Fruit fly (Drosophila melanogaster) Kc167 (cell line): ENCODE measurements around the gene Cpr67Fa2.

Experiments used
- Myc ChIP-seq: fragments of >200 bp; optimal IDR thresholded peaks from 2 replicates; lab custom pipeline; 2017; ENCODE audit warnings: missing external identifiers
- Sin3A ChIP-seq: fragments of >200 bp; optimal IDR thresholded peaks from 2 replicates; lab custom pipeline; 2018; ENCODE audit warnings: missing external identifiers
- h ChIP-seq: fragments of >200 bp; optimal IDR thresholded peaks from 3 replicates; lab custom pipeline; 2018; ENCODE audit warnings: missing external identifiers
- insv ChIP-seq: fragments of >200 bp; optimal IDR thresholded peaks from 3 replicates; lab custom pipeline; 2018; ENCODE audit warnings: missing external identifiers
- psq ChIP-seq: fragments of >200 bp; optimal IDR thresholded peaks from 2 replicates; lab custom pipeline; 2017; ENCODE audit warnings: missing external identifiers
- ttk ChIP-seq: sonication (Bioruptor generic); optimal IDR thresholded peaks from 2 replicates; lab custom pipeline; 2017; ENCODE audit warnings: missing external identifiers

The Cpr67Fa2 gene

dm6 chr3L:10858569-10858968, 32.9 kb upstream of the Cpr67Fa2 start:
- TF ChIP-seq h (lab: Kevin White, UChicago), result no peak
- no peak for TF ChIP-seq ttk
- TF ChIP-seq psq (lab: Kevin White, UChicago), result no peak
- no peak for TF ChIP-seq insv (lab: Kevin White, UChicago)
- no peak for TF ChIP-seq Sin3A (lab: Kevin White, UChicago)
- TF ChIP-seq Myc, result no peak

DNA sequence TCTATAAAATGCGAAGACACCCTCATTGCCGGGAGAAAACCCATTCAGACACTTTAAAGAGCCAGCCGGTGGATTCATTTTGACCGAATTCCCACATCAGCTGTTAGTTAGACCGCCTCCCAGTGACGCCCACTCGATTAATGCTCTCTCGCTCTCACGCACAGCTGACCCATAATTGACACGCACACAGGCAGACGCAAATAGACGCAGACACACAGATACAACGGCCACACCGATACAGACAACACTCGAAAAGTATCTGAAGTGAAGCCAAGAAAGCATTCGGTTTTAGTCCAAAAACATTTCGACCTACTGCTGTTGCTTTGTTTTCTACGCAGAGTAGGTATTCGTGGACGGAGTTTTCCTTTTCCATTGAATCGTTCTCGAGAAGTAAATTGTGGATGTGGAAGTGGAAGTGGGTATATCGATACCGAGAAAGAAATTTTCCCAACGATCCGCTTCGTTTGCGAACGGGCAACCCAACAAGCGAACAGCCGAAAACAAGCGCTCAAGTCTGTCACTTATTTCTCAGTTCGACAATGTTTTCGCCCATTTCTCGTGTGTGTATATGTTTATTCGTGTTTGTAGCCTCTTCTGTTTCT, 31.4 kb upstream of the Cpr67Fa2 start:
- TF ChIP-seq ttk (no peak), Sin3A (lab: Kevin White, UChicago) (no peak), insv (lab: Kevin White, UChicago) (no peak), h (lab: Kevin White, UChicago) (no peak), Myc (no peak), psq (lab: Kevin White, UChicago) (no peak)

DNA sequence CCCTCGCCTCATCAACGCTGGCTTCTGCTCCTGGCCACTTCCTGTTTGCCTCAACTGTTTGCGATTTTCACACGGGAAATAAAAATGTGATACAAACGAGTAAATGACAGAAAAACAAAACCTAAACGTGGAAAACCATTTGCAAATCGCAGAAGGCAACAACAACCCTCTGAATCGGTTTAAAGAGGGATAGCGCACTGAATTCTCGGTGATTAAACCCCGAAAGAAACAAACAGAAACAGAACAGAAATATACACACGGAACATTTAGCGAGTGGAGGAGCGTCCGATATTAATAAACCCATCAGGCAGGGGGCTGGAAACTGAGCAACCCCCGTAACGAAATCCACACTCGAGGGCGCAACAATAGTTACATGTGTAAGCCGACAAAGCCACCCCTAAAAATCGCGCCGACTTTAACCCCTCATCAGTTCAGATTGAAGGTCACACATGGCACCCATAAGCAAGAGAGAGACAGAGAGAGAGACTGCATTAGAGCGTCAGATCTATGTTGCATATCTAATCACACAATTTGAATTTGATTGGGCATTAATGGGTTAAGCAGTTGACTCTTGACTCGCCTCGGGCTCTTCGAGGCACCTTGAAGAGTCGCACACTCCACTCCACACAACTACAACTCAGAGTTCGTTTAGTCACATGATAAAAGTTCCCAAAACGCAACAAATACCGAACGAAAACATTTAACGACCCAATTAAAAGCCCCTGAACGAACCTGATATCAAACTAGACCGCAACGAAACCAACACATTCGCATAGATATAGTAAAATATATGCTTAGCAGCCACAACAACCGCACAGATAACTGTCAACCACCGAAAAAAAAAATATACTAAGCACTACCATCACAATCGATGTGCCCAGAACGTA, 29.6 kb upstream of the Cpr67Fa2 start:
- TF ChIP-seq psq (lab: Kevin White, UChicago) (no peak), h (lab: Kevin White, UChicago) (no peak), Myc (no peak), ttk (no peak), Sin3A (lab: Kevin White, UChicago) (no peak), insv (lab: Kevin White, UChicago) (no peak)

DNA sequence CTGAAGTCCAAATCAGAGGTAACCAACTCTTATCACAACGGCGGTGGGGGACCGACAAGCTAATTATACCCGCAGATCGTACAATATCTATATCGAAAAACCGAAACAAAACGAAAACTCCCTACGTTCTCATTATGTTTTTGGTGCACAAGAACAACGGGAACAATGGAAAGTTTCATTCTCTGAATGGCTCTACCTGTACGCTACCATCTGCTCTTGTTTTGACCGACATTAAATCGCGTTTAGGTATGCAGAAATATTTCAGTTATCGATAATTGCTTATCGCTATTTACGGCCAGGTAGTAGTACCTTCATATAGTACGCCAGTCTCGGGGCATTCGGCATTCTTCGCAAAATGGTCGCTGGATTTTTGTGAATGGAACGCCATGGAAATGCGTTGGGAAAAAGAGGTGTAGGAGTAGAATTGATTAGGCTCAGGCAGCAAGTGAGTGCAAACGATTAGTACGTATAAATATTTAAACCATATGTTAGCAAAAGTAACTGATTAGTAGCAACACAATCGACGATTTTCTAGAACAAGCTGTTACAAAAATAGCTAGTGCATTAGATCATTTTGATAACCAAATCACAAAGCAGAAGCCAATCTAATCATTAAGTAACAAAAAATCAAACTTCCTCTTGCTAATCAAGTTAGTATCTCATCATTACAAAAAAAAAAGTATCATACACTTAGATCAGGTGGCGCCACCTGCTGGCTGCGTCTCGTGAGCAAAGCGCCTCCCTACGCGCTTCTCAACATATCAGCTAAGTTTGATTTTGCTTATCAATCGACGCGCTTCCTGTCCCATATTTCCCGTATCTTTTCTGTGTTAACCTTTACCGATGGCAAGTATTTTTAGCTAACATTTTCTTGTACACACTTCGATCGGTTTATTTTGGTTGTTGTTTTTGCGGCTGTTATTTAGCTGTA, 28.7 kb upstream of the Cpr67Fa2 start:
- TF ChIP-seq Myc (no peak), ttk (no peak), insv (lab: Kevin White, UChicago) (no peak), psq (lab: Kevin White, UChicago) (no peak), Sin3A (lab: Kevin White, UChicago) (no peak), h (lab: Kevin White, UChicago) (no peak)

DNA sequence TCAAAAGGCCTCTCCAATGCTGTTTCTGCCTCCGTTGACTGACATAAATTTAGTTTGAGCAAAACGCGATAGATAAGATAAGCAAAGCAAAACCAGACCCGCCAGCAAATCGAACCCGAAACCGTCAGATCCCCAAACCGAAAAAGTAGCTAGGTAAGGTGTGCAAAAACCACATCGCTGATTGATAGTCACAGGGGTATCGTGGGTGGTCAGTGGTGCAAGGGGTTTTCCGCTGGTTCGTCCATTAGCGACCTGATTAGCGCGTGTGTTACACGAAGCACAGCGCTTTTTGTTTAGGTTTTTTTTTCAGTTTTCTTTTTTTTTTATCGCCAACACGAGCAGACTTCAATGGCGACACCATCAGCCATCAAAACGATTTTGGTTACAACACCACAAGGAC, 27.6 kb upstream of the Cpr67Fa2 start:
- TF ChIP-seq Sin3A (lab: Kevin White, UChicago), result no peak
- TF ChIP-seq psq (lab: Kevin White, UChicago), result no peak
- TF ChIP-seq h (lab: Kevin White, UChicago), result no peak
- TF ChIP-seq Myc, result no peak

DNA sequence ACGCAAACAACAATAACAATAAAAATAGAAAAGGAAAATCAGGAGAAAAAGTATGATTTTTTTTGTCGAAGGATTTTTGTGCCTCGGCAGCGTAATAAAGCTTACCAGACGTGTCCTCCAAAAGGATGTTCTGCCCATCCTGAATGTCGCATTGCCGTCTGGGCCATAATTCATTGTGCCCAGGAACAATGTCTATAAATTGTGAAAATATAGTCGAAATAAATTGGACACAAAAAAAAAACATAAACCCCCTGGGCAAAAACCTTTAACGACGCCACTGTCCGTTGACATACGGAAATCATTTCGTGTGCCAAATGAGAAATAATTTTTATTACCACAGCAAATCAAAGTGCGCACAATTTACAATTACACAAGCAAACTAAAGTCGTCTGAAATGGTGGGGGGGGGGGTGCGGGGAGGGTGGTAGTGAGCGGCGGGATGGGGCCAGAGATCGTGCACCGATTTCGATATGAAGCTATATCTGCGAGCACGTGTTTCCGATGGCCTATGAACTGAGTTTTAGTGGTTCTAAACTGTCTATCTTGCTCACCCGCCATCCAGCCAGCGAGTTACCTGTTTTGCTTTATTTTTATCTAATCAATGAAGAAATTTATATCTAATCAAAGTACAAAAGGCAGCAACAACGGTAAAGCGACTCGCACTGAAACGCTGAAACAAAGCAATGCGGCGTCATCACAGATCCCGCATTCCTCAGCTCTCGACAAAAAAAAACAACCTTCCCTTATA, 24.7 kb upstream of the Cpr67Fa2 start:
- TF ChIP-seq ttk, result no peak

DNA sequence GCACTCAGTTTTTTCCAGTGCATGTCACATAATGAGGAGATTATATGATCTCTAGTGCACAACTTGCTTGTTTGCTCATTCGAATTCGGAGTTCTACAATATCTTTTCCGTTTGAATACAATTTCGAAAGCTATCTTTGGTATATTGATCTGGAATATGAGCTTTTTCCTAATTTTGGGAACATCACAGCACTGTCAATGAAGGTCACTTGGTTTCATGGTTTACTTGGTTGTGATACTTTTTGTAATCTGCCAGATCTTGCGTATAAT, 24.2 kb upstream of the Cpr67Fa2 start:
- no peak for TF ChIP-seq ttk
- TF ChIP-seq Myc, result no peak
- no peak for TF ChIP-seq insv (lab: Kevin White, UChicago)
- TF ChIP-seq Sin3A (lab: Kevin White, UChicago), result no peak
- TF ChIP-seq psq (lab: Kevin White, UChicago), result no peak
- TF ChIP-seq h (lab: Kevin White, UChicago), result no peak

DNA sequence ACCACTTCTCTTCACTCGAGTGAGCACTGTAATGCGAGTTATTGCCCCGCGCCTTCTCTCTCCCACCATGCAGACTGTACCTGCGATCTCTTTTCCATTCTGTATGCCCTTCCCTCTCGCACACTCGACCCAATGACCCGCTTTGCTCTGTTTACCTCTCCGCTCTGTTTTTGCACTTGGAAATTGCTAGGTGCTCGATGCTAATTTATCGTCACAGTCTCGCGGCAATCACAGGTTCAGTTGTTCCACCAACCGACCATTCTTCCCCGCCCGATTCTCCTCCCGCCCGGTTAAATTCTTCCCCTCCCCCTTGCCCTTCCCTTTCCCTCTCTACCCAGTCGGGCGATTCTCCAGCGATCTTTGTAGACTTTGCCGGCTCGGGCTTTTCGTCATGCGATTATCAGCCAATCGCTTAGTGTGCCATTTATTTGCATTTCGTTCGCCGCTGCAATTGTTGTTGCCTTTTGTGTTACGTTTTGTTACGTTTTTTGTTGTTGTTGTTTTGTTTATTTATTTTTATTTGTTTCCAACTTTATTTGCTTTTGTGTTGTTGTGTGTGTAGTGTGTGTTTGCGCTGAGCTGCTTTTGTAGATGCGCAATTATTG, 23.6 kb upstream of the Cpr67Fa2 start:
- no peak for TF ChIP-seq ttk

- TF ChIP-seq h (lab: Kevin White, UChicago) (no peak), Myc (no peak), ttk (no peak), insv (lab: Kevin White, UChicago) (no peak), psq (lab: Kevin White, UChicago) (no peak), Sin3A (lab: Kevin White, UChicago) (no peak)
These were observed 22.4 kb upstream of the Cpr67Fa2 start for dm6 chr3L:10869144-10869543.

DNA sequence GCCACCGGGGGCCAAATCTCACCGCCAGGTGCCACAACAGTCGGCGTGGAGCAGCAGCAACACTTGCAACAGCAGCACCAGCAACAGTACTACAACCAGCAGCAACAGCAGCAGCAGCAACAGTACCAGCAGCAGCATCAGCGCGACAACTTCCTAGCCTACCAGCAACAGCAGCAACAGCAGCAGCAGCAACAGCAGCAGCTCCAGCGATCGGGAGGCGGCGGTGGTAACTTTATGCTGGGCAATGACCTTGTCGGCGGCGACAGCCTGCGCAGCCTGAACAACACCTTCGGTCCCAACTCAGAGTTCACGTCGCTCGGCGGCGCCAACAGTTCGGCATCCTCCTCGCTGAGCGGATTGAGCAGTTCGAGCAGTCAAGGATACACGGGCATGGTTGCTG, 21.4 kb upstream of the Cpr67Fa2 start:
- TF ChIP-seq ttk (no peak), h (lab: Kevin White, UChicago) (no peak), insv (lab: Kevin White, UChicago) (no peak), Myc (no peak), Sin3A (lab: Kevin White, UChicago) (no peak), psq (lab: Kevin White, UChicago) (no peak)

DNA sequence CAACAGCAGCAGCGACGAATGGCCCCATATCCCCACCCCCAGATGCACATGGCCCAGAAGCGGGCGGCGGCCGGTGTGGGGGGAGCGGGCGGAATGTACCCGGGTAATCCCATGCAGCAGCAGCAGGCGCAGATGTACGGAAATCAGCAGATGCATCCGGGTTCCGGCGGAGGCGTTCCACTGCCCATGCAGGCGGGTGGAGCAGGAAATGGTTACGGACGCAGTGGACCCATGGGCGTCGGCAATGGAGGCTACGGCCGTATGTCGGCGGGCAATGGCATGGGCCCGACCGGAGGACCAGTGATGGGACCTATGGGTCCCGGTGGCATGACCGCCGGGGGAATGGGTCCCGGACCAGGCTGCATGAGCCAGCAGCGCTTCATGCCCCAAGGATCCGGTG, 20.0 kb upstream of the Cpr67Fa2 start:
- no peak for TF ChIP-seq Myc
- no peak for TF ChIP-seq ttk
- TF ChIP-seq Sin3A (lab: Kevin White, UChicago), result no peak
- TF ChIP-seq h (lab: Kevin White, UChicago), result no peak
- no peak for TF ChIP-seq psq (lab: Kevin White, UChicago)
- no peak for TF ChIP-seq insv (lab: Kevin White, UChicago)
